Fruit fly (Drosophila melanogaster): ENCODE results near the gene CG10005.
A peak's percentile ranks its signal among the peaks of the same experiment; 100 is the strongest.

DNA sequence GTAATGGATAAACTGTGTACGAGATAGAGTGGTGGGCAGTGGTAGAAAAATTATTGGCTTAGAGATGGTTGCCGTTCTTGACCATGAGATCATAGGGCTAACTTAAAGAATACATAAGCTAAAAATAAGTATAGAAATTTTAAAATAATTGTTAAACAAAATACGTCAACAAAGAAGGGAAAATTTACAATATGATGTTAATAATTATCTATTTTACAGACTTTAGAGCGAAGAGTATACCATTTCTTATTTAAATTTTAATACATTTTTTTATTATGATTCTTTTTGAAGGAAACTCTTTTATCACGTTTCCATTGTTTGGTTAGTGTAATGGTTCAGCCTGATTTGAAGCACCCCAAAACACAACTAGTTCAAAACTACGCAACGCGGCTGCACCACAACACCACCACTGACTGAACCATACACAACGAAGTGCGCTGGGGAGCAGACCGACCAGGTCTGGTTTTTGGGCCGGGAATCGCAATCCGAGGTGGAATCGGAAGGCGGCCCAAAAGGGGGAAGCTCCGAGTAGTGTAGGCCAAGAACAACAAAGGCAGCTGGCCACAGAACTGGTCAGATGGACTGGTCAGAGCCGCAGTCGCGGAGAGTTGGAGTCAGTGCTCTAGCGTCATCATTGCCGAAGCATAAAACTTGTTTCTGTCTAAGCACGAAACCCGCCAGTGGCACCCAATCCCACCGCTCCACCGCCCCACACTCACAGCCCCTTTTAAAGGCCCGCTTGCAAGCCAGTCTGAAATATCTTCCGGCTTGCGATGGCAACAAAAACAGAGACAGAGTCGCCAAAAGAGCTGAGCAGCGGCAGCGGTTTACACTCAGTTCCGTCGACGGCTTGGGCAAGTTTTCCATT, 31.3 kb downstream of the CG10005 start:
- TF ChIP-seq achi (GFP tag; optimal IDR thresholded peaks at IDR 0.05) (peak; percentile 45), cyc (GFP tag; optimal IDR thresholded peaks at IDR 0.05) (no peak), Ets21C (GFP tag; optimal IDR thresholded peaks at IDR 0.05) (no peak), Sox102F (GFP tag; optimal IDR thresholded peaks at IDR 0.05) (no peak), svp (GFP tag) (no peak), CG15336 (GFP tag; IDR thresholded peaks at IDR 0.05) (no peak), Hr39 (GFP tag; optimal IDR thresholded peaks at IDR 0.05) (no peak), CG11294 (GFP tag; IDR thresholded peaks at IDR 0.05) (no peak), esn (GFP tag; optimal IDR thresholded peaks at IDR 0.05) (no peak), Lpt (GFP tag; optimal IDR thresholded peaks at IDR 0.05) (no peak), CG6163 (GFP tag; IDR thresholded peaks at IDR 0.05) (0 out of 3 replicates have a peak, but pooled peaks have one; percentile 37), Blimp-1 (GFP tag; optimal IDR thresholded peaks at IDR 0.05) (no peak), lz (GFP tag; optimal IDR thresholded peaks at IDR 0.05) (no peak)
